Worm (Caenorhabditis elegans) whole organism, L2 larva: ENCODE data around the gene F38H4.6.
A peak's percentile ranks its signal among the peaks of the same experiment; 100 is the strongest.
"Not testable (repeated sequence)": the region's sequence is repeated elsewhere in the genome, so short reads cannot be mapped to it uniquely, and the experiment has no call there.

Experiments used
- C34F6.9 ChIP-seq: fragments of 150-350 bp; optimal IDR thresholded peaks from 2 replicates; lab custom pipeline; 2014; ENCODE audit warnings: missing biosample characterization, missing genetic modification characterization
- F13H6.1 ChIP-seq: sonication (generic microtip); optimal IDR thresholded peaks from 2 replicates; lab custom pipeline; 2016; ENCODE audit warnings: missing genetic modification characterization, missing compliant biosample characterization
- Y55F3AM.14 ChIP-seq: fragments of 200-800 bp; sonication (Bioruptor generic); optimal IDR thresholded peaks from 2 replicates; lab custom pipeline; 2018; ENCODE audit warnings: mild to moderate bottlenecking, missing genetic modification characterization, missing compliant biosample characterization
- ZK546.5 ChIP-seq: sonication (generic microtip); optimal IDR thresholded peaks from 2 replicates; lab custom pipeline; 2017; ENCODE audit warnings: missing biosample characterization, missing genetic modification characterization
- alr-1 ChIP-seq: fragments of 150-350 bp; optimal IDR thresholded peaks from 2 replicates; lab custom pipeline; 2014; ENCODE audit warnings: missing biosample characterization, missing genetic modification characterization
- aly-2 ChIP-seq: fragments of 150-350 bp; optimal IDR thresholded peaks from 2 replicates; lab custom pipeline; 2014; ENCODE audit warnings: missing biosample characterization, missing genetic modification characterization
- ama-1 ChIP-seq: fragments of 150-350 bp; optimal IDR thresholded peaks from 2 replicates; lab custom pipeline; 2018; ENCODE audit warnings: inconsistent platforms
- blmp-1 ChIP-seq: sonication (generic microtip); optimal IDR thresholded peaks from 2 replicates; lab custom pipeline; 2017; ENCODE audit warnings: missing genetic modification characterization, mild to moderate bottlenecking, missing compliant biosample characterization, antibody characterized with exemption, moderate library complexity; ENCODE audit not compliant: insufficient read depth
- ceh-16 ChIP-seq: fragments of 150-350 bp; optimal IDR thresholded peaks from 2 replicates; lab custom pipeline; 2014; ENCODE audit warnings: missing biosample characterization, missing genetic modification characterization
- ceh-82 ChIP-seq: fragments of 150-350 bp; optimal IDR thresholded peaks from 2 replicates; lab custom pipeline; 2014; ENCODE audit warnings: missing biosample characterization, missing genetic modification characterization
- crh-2 ChIP-seq: sonication (generic microtip); optimal IDR thresholded peaks from 2 replicates; lab custom pipeline; 2017; ENCODE audit warnings: missing biosample characterization, missing genetic modification characterization
- dmd-4 ChIP-seq: sonication (generic microtip); optimal IDR thresholded peaks from 2 replicates; lab custom pipeline; 2017; ENCODE audit warnings: missing biosample characterization, missing genetic modification characterization
- egl-27 ChIP-seq: sonication (generic microtip); optimal IDR thresholded peaks from 3 replicates; lab custom pipeline; 2017; ENCODE audit warnings: missing biosample characterization, missing genetic modification reagents, missing genetic modification characterization
- elt-1 ChIP-seq: fragments of 150-350 bp; optimal IDR thresholded peaks from 2 replicates; lab custom pipeline; 2014; ENCODE audit warnings: missing biosample characterization, missing genetic modification characterization
- elt-3 ChIP-seq: sonication (generic microtip); optimal IDR thresholded peaks from 2 replicates; lab custom pipeline; 2017; ENCODE audit warnings: missing biosample characterization, missing genetic modification characterization
- fos-1 ChIP-seq: fragments of 150-350 bp; optimal IDR thresholded peaks from 2 replicates; lab custom pipeline; 2014; ENCODE audit warnings: missing biosample characterization, missing genetic modification characterization
- gmeb-1 ChIP-seq: fragments of 150-350 bp; optimal IDR thresholded peaks from 2 replicates; lab custom pipeline; 2014; ENCODE audit warnings: missing biosample characterization, missing genetic modification characterization
- lin-11 ChIP-seq: fragments of 150-350 bp; sonication (generic microtip); optimal IDR thresholded peaks from 2 replicates; lab custom pipeline; 2014; ENCODE audit warnings: missing biosample characterization, missing genetic modification characterization, inconsistent platforms, mixed read lengths
- lin-13 ChIP-seq: fragments of 150-350 bp; optimal IDR thresholded peaks from 2 replicates; lab custom pipeline; 2014; ENCODE audit warnings: missing biosample characterization, missing genetic modification reagents, missing genetic modification characterization
- lin-39 ChIP-seq: fragments of 150-350 bp; optimal IDR thresholded peaks from 2 replicates; lab custom pipeline; 2014; ENCODE audit warnings: missing biosample characterization, missing genetic modification reagents, missing genetic modification characterization
- lsy-2 ChIP-seq, 2 experiments: fragments of 150-350 bp in 1 of 2; sonication (generic microtip) in 1 of 2; optimal IDR thresholded peaks; 2 replicates each; lab custom pipeline; 2014 to 2017; ENCODE audit warnings: missing biosample characterization in 2 of 2, missing genetic modification characterization in 2 of 2
- mab-5 ChIP-seq: fragments of 150-350 bp; optimal IDR thresholded peaks from 2 replicates; lab custom pipeline; 2014; ENCODE audit warnings: missing biosample characterization, missing genetic modification characterization
- mbf-1 ChIP-seq: sonication (generic microtip); optimal IDR thresholded peaks from 2 replicates; lab custom pipeline; 2017; ENCODE audit warnings: missing biosample characterization, missing genetic modification characterization
- mdl-1 ChIP-seq, 2 experiments: fragments of 150-350 bp in 1 of 2; sonication (generic microtip) in 1 of 2; optimal IDR thresholded peaks; 2 replicates each; lab custom pipeline; 2017; ENCODE audit warnings: missing biosample characterization in 2 of 2, missing genetic modification characterization in 2 of 2
- nhr-10 ChIP-seq: sonication (generic microtip); optimal IDR thresholded peaks from 2 replicates; lab custom pipeline; 2017; ENCODE audit warnings: missing biosample characterization, missing genetic modification characterization
- nhr-11 ChIP-seq: fragments of 150-350 bp; optimal IDR thresholded peaks from 2 replicates; lab custom pipeline; 2014; ENCODE audit warnings: missing biosample characterization, missing genetic modification characterization
- nhr-12 ChIP-seq: fragments of 150-350 bp; optimal IDR thresholded peaks from 2 replicates; lab custom pipeline; 2014; ENCODE audit warnings: missing biosample characterization, missing genetic modification characterization
- nhr-129 ChIP-seq: fragments of 150-350 bp; optimal IDR thresholded peaks from 2 replicates; lab custom pipeline; 2014; ENCODE audit warnings: missing biosample characterization, missing genetic modification characterization
- nhr-21 ChIP-seq: fragments of 150-350 bp; optimal IDR thresholded peaks from 2 replicates; lab custom pipeline; 2014; ENCODE audit warnings: missing biosample characterization, missing genetic modification characterization
- nhr-23 ChIP-seq: fragments of 150-350 bp; optimal IDR thresholded peaks from 2 replicates; lab custom pipeline; 2014; ENCODE audit warnings: missing biosample characterization, missing genetic modification reagents, missing genetic modification characterization
- nhr-237 ChIP-seq: fragments of 150-350 bp; optimal IDR thresholded peaks from 2 replicates; lab custom pipeline; 2014; ENCODE audit warnings: missing biosample characterization, missing genetic modification characterization
- nhr-25 ChIP-seq: fragments of 150-350 bp; sonication (generic microtip); optimal IDR thresholded peaks from 3 replicates; lab custom pipeline; 2014; ENCODE audit warnings: missing biosample characterization, missing genetic modification characterization
- nhr-6 ChIP-seq: fragments of 150-350 bp; optimal IDR thresholded peaks from 2 replicates; lab custom pipeline; 2014; ENCODE audit warnings: missing biosample characterization, missing genetic modification characterization
- nhr-77 ChIP-seq: fragments of 150-350 bp; optimal IDR thresholded peaks from 2 replicates; lab custom pipeline; 2014; ENCODE audit warnings: missing biosample characterization, missing genetic modification characterization
- peb-1 ChIP-seq: fragments of 150-350 bp; optimal IDR thresholded peaks from 2 replicates; lab custom pipeline; 2014; ENCODE audit warnings: missing biosample characterization, missing genetic modification characterization
- sem-4 ChIP-seq: fragments of 150-350 bp; optimal IDR thresholded peaks from 2 replicates; lab custom pipeline; 2014; ENCODE audit warnings: missing biosample characterization, missing genetic modification reagents, missing genetic modification characterization
- skn-1 ChIP-seq: sonication (generic microtip); optimal IDR thresholded peaks from 2 replicates; lab custom pipeline; 2017; ENCODE audit warnings: missing biosample characterization, missing genetic modification characterization
- sma-3 ChIP-seq: sonication (generic microtip); optimal IDR thresholded peaks from 2 replicates; lab custom pipeline; 2016; ENCODE audit warnings: missing genetic modification reagents, missing genetic modification characterization, missing compliant biosample characterization
- sma-9 ChIP-seq, 2 experiments: fragments of 150-350 bp in 1 of 2; sonication (generic microtip) in 1 of 2; optimal IDR thresholded peaks; 2 replicates each; lab custom pipeline; 2014 to 2016; ENCODE audit warnings: missing genetic modification characterization in 2 of 2, mild to moderate bottlenecking in 1 of 2, missing biosample characterization in 1 of 2, missing compliant biosample characterization in 1 of 2, missing genetic modification reagents in 1 of 2, moderate library complexity in 1 of 2
- unc-39 ChIP-seq: fragments of 150-350 bp; optimal IDR thresholded peaks from 2 replicates; lab custom pipeline; 2014; ENCODE audit warnings: missing biosample characterization, missing genetic modification characterization
- unc-55 ChIP-seq: fragments of 150-350 bp; sonication (generic microtip); optimal IDR thresholded peaks from 3 replicates; lab custom pipeline; 2014; ENCODE audit warnings: missing biosample characterization, missing genetic modification reagents, missing genetic modification characterization
- unc-62 ChIP-seq: fragments of 150-350 bp; optimal IDR thresholded peaks from 2 replicates; lab custom pipeline; 2014; ENCODE audit warnings: missing biosample characterization, missing genetic modification reagents, missing genetic modification characterization
- zag-1 ChIP-seq: fragments of 150-350 bp; optimal IDR thresholded peaks from 2 replicates; lab custom pipeline; 2014; ENCODE audit warnings: missing biosample characterization, missing genetic modification characterization
- ztf-1 ChIP-seq: fragments of 200-800 bp; sonication (Bioruptor generic); conservative IDR thresholded peaks from 2 replicates; pipeline ENCODE4 v1.3.6; 2022; ENCODE audit warnings: missing genetic modification characterization, missing compliant biosample characterization
- ztf-11 ChIP-seq: sonication (generic microtip); optimal IDR thresholded peaks from 2 replicates; lab custom pipeline; 2017; ENCODE audit warnings: missing biosample characterization, missing genetic modification characterization
- ztf-4 ChIP-seq: fragments of 150-350 bp; optimal IDR thresholded peaks from 2 replicates; lab custom pipeline; 2014; ENCODE audit warnings: missing biosample characterization, missing genetic modification characterization

Gene F38H4.6

DNA sequence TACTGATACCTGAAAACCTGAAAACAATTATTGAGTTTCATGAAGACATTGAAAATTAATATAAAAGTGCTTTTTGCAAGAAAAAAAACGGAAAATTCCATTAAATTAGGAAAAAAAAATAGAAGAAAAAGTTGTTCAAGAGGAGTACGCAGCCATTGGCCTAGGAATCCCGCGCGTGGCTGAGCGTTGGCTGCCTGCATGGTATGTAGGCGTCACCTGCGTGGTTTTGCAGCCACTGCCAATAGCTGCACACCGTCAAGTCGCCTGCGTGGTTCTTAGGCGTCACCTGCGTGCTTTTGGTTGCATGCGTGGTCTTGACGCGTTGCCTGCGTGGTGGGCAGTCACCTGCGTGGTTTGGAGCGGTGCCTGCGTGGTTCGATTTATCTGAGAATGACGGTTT is 19.7 kb downstream of the F38H4.6 start, which contains the start of gene M117.6:
M117.6 (minus strand) TSS at position 101 of the 400 bp plus-strand sequence.
- not testable (repeated sequence) for TF ChIP-seq alr-1; dmd-4; ama-1 (lab: Kevin White, UChicago)

ce11 chrIV:11822454-11822853 is 25.2 kb downstream of the F38H4.6 start:
- TF ChIP-seq gmeb-1 (tag; lab: Kevin White, UChicago) (peak; percentile 76), crh-2 (tag; lab: Kevin White, UChicago) (peak; percentile 47), fos-1 (tag; lab: Kevin White, UChicago) (peak; percentile 19), ceh-16 (tag; lab: Kevin White, UChicago) (no peak), aly-2 (tag; lab: Kevin White, UChicago) (no peak), nhr-25 (no peak), lin-13 (GFP tag; lab: Kevin White, UChicago) (peak; percentile 54), sma-3 (GFP tag; lab: Kevin White, UChicago) (no peak), unc-55 (GFP tag; lab: Kevin White, UChicago) (peak; percentile 80), sma-9 (GFP tag; optimal IDR thresholded peaks at IDR 0.05; lab: Kevin White, UChicago) (peak; percentile 6), sma-9 (tag; optimal IDR thresholded peaks at IDR 0.05; lab: Kevin White, UChicago) (no peak), elt-1 (tag; lab: Kevin White, UChicago) (no peak), C34F6.9 (tag; lab: Kevin White, UChicago) (peak; percentile 53), lsy-2 (tag; optimal IDR thresholded peaks at IDR 0.05; lab: Kevin White, UChicago) (peak; percentile 16 to 70), ZK546.5 (tag; lab: Kevin White, UChicago) (peak; percentile 14), nhr-129 (tag; lab: Kevin White, UChicago) (peak; percentile 56)

- TF ChIP-seq mdl-1 (tag; optimal IDR thresholded peaks at IDR 0.05; lab: Kevin White, UChicago), result peak; percentile 73 to 87
- TF ChIP-seq crh-2 (tag; lab: Kevin White, UChicago), result peak; percentile 81
- TF ChIP-seq nhr-129 (tag; lab: Kevin White, UChicago), result peak; percentile 78
- peak; percentile 56 for TF ChIP-seq nhr-6
- TF ChIP-seq sma-9 (GFP tag; optimal IDR thresholded peaks at IDR 0.05; lab: Kevin White, UChicago), result peak; percentile 82
- no peak for TF ChIP-seq sma-9 (tag; optimal IDR thresholded peaks at IDR 0.05; lab: Kevin White, UChicago)
- peak; percentile 39 for TF ChIP-seq nhr-21 (tag; lab: Kevin White, UChicago)
- peak; percentile 82 for TF ChIP-seq zag-1 (tag; lab: Kevin White, UChicago)
- peak; percentile 79 for TF ChIP-seq F13H6.1 (tag; lab: Kevin White, UChicago)
- no peak for TF ChIP-seq peb-1
- no peak for TF ChIP-seq nhr-12 (tag; lab: Kevin White, UChicago)
- peak; percentile 68 for TF ChIP-seq unc-55 (GFP tag; lab: Kevin White, UChicago)
- peak; percentile 20 for TF ChIP-seq gmeb-1 (tag; lab: Kevin White, UChicago)
- no peak for TF ChIP-seq nhr-237 (tag; lab: Kevin White, UChicago)
- TF ChIP-seq sem-4, result peak; percentile 18
- TF ChIP-seq nhr-11, result no peak
- peak; percentile 74 for TF ChIP-seq fos-1 (tag; lab: Kevin White, UChicago)
- no peak for TF ChIP-seq aly-2 (tag; lab: Kevin White, UChicago)
- peak; percentile 31 for TF ChIP-seq egl-27
- no peak for TF ChIP-seq nhr-77 (tag; lab: Kevin White, UChicago)
- TF ChIP-seq elt-3 (tag; lab: Kevin White, UChicago), result no peak
- TF ChIP-seq lin-11 (tag; lab: Kevin White, UChicago), result peak; percentile 92
- TF ChIP-seq nhr-25, result peak; percentile 29
- no peak for TF ChIP-seq nhr-23 (tag; lab: Kevin White, UChicago)
- TF ChIP-seq ztf-1 (GFP tag; lab: Robert Waterston, UW), result no peak
- no peak for TF ChIP-seq unc-39
- no peak for TF ChIP-seq skn-1
- no peak for TF ChIP-seq blmp-1 (tag; lab: Kevin White, UChicago)
- peak; percentile 4 to 69 for TF ChIP-seq lsy-2 (tag; optimal IDR thresholded peaks at IDR 0.05; lab: Kevin White, UChicago)
- no peak for TF ChIP-seq elt-1 (tag; lab: Kevin White, UChicago)
- TF ChIP-seq sma-3 (GFP tag; lab: Kevin White, UChicago), result peak; percentile 41
- no peak for TF ChIP-seq nhr-10 (tag; lab: Kevin White, UChicago)
- peak; percentile 8 for TF ChIP-seq ztf-4
- peak; percentile 52 for TF ChIP-seq ama-1 (lab: Kevin White, UChicago)
- no peak for TF ChIP-seq alr-1
- no peak for TF ChIP-seq unc-62 (GFP tag; lab: Kevin White, UChicago)
- no peak for TF ChIP-seq lin-39 (tag; lab: Kevin White, UChicago)
- TF ChIP-seq mab-5 (tag; lab: Kevin White, UChicago), result peak; percentile 21
- no peak for TF ChIP-seq mbf-1 (tag; lab: Kevin White, UChicago)
- no peak for TF ChIP-seq ceh-82
- TF ChIP-seq ztf-11 (tag; lab: Kevin White, UChicago), result no peak
- no peak for TF ChIP-seq ZK546.5 (tag; lab: Kevin White, UChicago)
- TF ChIP-seq Y55F3AM.14 (GFP tag; lab: Kevin White, UChicago), result peak; percentile 77
Observed at ce11 chrIV:11821591-11822361, 25.9 kb downstream of the F38H4.6 start, which contains the start of the genes par-5 and M117.3. par-5 (minus strand) TSS chrIV:11821924. M117.3 (plus strand) TSS chrIV:11822206.
